Worm (Caenorhabditis elegans): ENCODE data around the gene R01H2.8.

- no peak for TF ChIP-seq elt-1 (tag; optimal IDR thresholded peaks at IDR 0.05)
- TF ChIP-seq ZK546.5 (tag; optimal IDR thresholded peaks at IDR 0.05): no peak
- TF ChIP-seq nhr-11 (tag; optimal IDR thresholded peaks at IDR 0.05): no peak
- no peak for TF ChIP-seq nhr-28 (tag; optimal IDR thresholded peaks at IDR 0.05)
- no peak for TF ChIP-seq aly-2 (tag; optimal IDR thresholded peaks at IDR 0.05)
- TF ChIP-seq ceh-9 (tag; optimal IDR thresholded peaks at IDR 0.05): no peak
- TF ChIP-seq R02D3.7 (tag; optimal IDR thresholded peaks at IDR 0.05): no peak
- no peak for TF ChIP-seq elt-3 (tag; optimal IDR thresholded peaks at IDR 0.05)
- no peak for TF ChIP-seq zag-1 (tag; optimal IDR thresholded peaks at IDR 0.05)
- TF ChIP-seq ceh-82 (tag; optimal IDR thresholded peaks at IDR 0.05): no peak
- no peak for TF ChIP-seq egl-27 (tag; optimal IDR thresholded peaks at IDR 0.05)
Observed at ce11 chrIII:7072452-7072851, 3.6 kb downstream of the R01H2.8 start, which contains the start of gene lin-37.

All from whole organism, L3 larva.